Worm (Caenorhabditis elegans) whole organism, late embryonic: ENCODE measurements around the gene imp-3.

Experiments used
- C08G9.2 ChIP-seq: sonication (generic microtip); optimal IDR thresholded peaks from 2 replicates; lab custom pipeline; 2016; ENCODE audit warnings: mild to moderate bottlenecking, missing genetic modification characterization, moderate library complexity, missing compliant biosample characterization
- F13H6.1 ChIP-seq: sonication (generic microtip); optimal IDR thresholded peaks from 2 replicates; lab custom pipeline; 2016; ENCODE audit warnings: missing genetic modification characterization, missing compliant biosample characterization
- K02D7.2 ChIP-seq: sonication (generic microtip); optimal IDR thresholded peaks from 2 replicates; lab custom pipeline; 2017; ENCODE audit warnings: mild to moderate bottlenecking, missing genetic modification characterization, missing compliant biosample characterization
- K09A11.1 ChIP-seq: sonication (generic microtip); optimal IDR thresholded peaks from 2 replicates; lab custom pipeline; 2017; ENCODE audit warnings: antibody characterized with exemption, mild to moderate bottlenecking, missing genetic modification characterization, missing compliant biosample characterization; ENCODE audit not compliant: insufficient read depth
- T23F11.4 ChIP-seq: fragments of 200-800 bp; sonication (Bioruptor generic); optimal IDR thresholded peaks from 2 replicates; lab custom pipeline; 2018; ENCODE audit warnings: mild to moderate bottlenecking, missing genetic modification characterization, missing compliant biosample characterization
- ahr-1 ChIP-seq: sonication (generic microtip); optimal IDR thresholded peaks from 2 replicates; lab custom pipeline; 2016; ENCODE audit warnings: missing genetic modification characterization, missing compliant biosample characterization
- ama-1 ChIP-seq: fragments of 150-350 bp; optimal IDR thresholded peaks from 2 replicates; lab custom pipeline; 2014
- ceh-14 ChIP-seq: sonication (generic microtip); optimal IDR thresholded peaks from 2 replicates; lab custom pipeline; 2016; ENCODE audit warnings: missing genotype, missing genetic modification characterization, missing compliant biosample characterization
- ceh-18 ChIP-seq: sonication (generic microtip); optimal IDR thresholded peaks from 2 replicates; lab custom pipeline; 2016; ENCODE audit warnings: missing genetic modification characterization, missing compliant biosample characterization
- ceh-19 ChIP-seq: fragments of 200-800 bp; sonication (Bioruptor generic); optimal IDR thresholded peaks from 2 replicates; lab custom pipeline; 2018; ENCODE audit warnings: mild to moderate bottlenecking, missing genetic modification characterization, missing compliant biosample characterization
- ceh-22 ChIP-seq: sonication (generic microtip); optimal IDR thresholded peaks from 2 replicates; lab custom pipeline; 2017; ENCODE audit warnings: missing biosample characterization, missing genetic modification characterization
- ceh-24 ChIP-seq: sonication (generic microtip); optimal IDR thresholded peaks from 2 replicates; lab custom pipeline; 2016; ENCODE audit warnings: mild to moderate bottlenecking, missing genetic modification characterization, missing compliant biosample characterization
- ceh-30 ChIP-seq: fragments of 150-350 bp; optimal IDR thresholded peaks from 2 replicates; lab custom pipeline; 2014; ENCODE audit warnings: missing biosample characterization, missing genetic modification characterization
- ceh-31 ChIP-seq: sonication (generic microtip); optimal IDR thresholded peaks from 2 replicates; lab custom pipeline; 2016; ENCODE audit warnings: missing genetic modification characterization, missing compliant biosample characterization
- ceh-34 ChIP-seq: sonication (generic microtip); optimal IDR thresholded peaks from 2 replicates; lab custom pipeline; 2016; ENCODE audit warnings: mild to moderate bottlenecking, missing genetic modification characterization, missing compliant biosample characterization
- ceh-45 ChIP-seq: fragments of 200-800 bp; sonication (Bioruptor generic); IDR thresholded peaks from 2 replicates; pipeline ENCODE4 v1.3.6; 2022; ENCODE audit warnings: missing genetic modification reagents, missing genetic modification characterization, missing compliant biosample characterization
- ceh-48 ChIP-seq: sonication (generic microtip); optimal IDR thresholded peaks from 2 replicates; lab custom pipeline; 2016; ENCODE audit warnings: missing genetic modification characterization, inconsistent platforms, missing compliant biosample characterization
- ceh-6 ChIP-seq: fragments of 200-800 bp; sonication (Bioruptor generic); optimal IDR thresholded peaks from 2 replicates; lab custom pipeline; 2018; ENCODE audit warnings: mild to moderate bottlenecking, missing genetic modification characterization, missing compliant biosample characterization
- ceh-9 ChIP-seq: sonication (generic microtip); optimal IDR thresholded peaks from 2 replicates; lab custom pipeline; 2016; ENCODE audit warnings: mild to moderate bottlenecking, missing genetic modification characterization, inconsistent platforms, missing compliant biosample characterization
- che-1 ChIP-seq: sonication (generic microtip); optimal IDR thresholded peaks from 2 replicates; lab custom pipeline; 2016; ENCODE audit warnings: mild to moderate bottlenecking, missing genetic modification characterization, missing compliant biosample characterization
- dmd-4 ChIP-seq: sonication (generic microtip); optimal IDR thresholded peaks from 2 replicates; lab custom pipeline; 2016; ENCODE audit warnings: borderline replicate concordance, missing genetic modification characterization, missing compliant biosample characterization
- ets-4 ChIP-seq: sonication (generic microtip); optimal IDR thresholded peaks from 2 replicates; lab custom pipeline; 2016; ENCODE audit warnings: missing genetic modification characterization, missing compliant biosample characterization
- fax-1 ChIP-seq: sonication (generic microtip); optimal IDR thresholded peaks from 2 replicates; lab custom pipeline; 2016; ENCODE audit warnings: missing genotype, missing genetic modification characterization, missing compliant biosample characterization
- fkh-10 ChIP-seq: fragments of 150-350 bp; optimal IDR thresholded peaks from 2 replicates; lab custom pipeline; 2014; ENCODE audit warnings: missing biosample characterization, missing genetic modification reagents, missing genetic modification characterization
- fkh-6 ChIP-seq: sonication (generic microtip); optimal IDR thresholded peaks from 2 replicates; lab custom pipeline; 2016; ENCODE audit warnings: missing genetic modification characterization, missing compliant biosample characterization
- hlh-13 ChIP-seq: fragments of 200-800 bp; sonication (Bioruptor generic); optimal IDR thresholded peaks from 2 replicates; lab custom pipeline; 2018; ENCODE audit warnings: mild to moderate bottlenecking, missing genetic modification characterization, missing compliant biosample characterization
- hlh-15 ChIP-seq: sonication (generic microtip); optimal IDR thresholded peaks from 2 replicates; lab custom pipeline; 2016; ENCODE audit warnings: missing genetic modification characterization, missing compliant biosample characterization
- hlh-6 ChIP-seq: sonication (generic microtip); optimal IDR thresholded peaks from 2 replicates; lab custom pipeline; 2016; ENCODE audit warnings: missing genotype, missing genetic modification characterization, missing compliant biosample characterization
- lim-6 ChIP-seq: sonication (generic microtip); optimal IDR thresholded peaks from 2 replicates; lab custom pipeline; 2016; ENCODE audit warnings: missing genetic modification characterization, missing compliant biosample characterization
- lin-11 ChIP-seq: fragments of 200-800 bp; sonication (Bioruptor generic); optimal IDR thresholded peaks from 2 replicates; lab custom pipeline; 2018; ENCODE audit warnings: mild to moderate bottlenecking, missing genetic modification characterization, missing compliant biosample characterization
- madf-2 ChIP-seq: sonication (generic microtip); optimal IDR thresholded peaks from 2 replicates; lab custom pipeline; 2017; ENCODE audit warnings: missing genetic modification characterization, missing compliant biosample characterization
- mec-3 ChIP-seq: sonication (generic microtip); optimal IDR thresholded peaks from 2 replicates; lab custom pipeline; 2016; ENCODE audit warnings: borderline replicate concordance, missing genetic modification characterization, missing compliant biosample characterization
- nfya-1 ChIP-seq: sonication (generic microtip); optimal IDR thresholded peaks from 2 replicates; lab custom pipeline; 2017; ENCODE audit warnings: missing genetic modification characterization, mild to moderate bottlenecking, missing compliant biosample characterization, antibody characterized with exemption, moderate library complexity
- nhr-11 ChIP-seq: fragments of 150-350 bp; optimal IDR thresholded peaks from 2 replicates; lab custom pipeline; 2014; ENCODE audit warnings: missing biosample characterization, missing genetic modification characterization
- npax-4 ChIP-seq: sonication (generic microtip); optimal IDR thresholded peaks from 2 replicates; lab custom pipeline; 2016; ENCODE audit warnings: missing genetic modification characterization, missing compliant biosample characterization
- odd-2 ChIP-seq: sonication (generic microtip); optimal IDR thresholded peaks from 2 replicates; lab custom pipeline; 2017; ENCODE audit warnings: antibody characterized with exemption, mild to moderate bottlenecking, missing genetic modification characterization, missing compliant biosample characterization
- pat-9 ChIP-seq: fragments of 200-800 bp; sonication (Bioruptor generic); optimal IDR thresholded peaks from 2 replicates; lab custom pipeline; 2018; ENCODE audit warnings: mild to moderate bottlenecking, missing genetic modification characterization, moderate library complexity, missing compliant biosample characterization
- pax-1 ChIP-seq: fragments of 150-350 bp; optimal IDR thresholded peaks from 2 replicates; lab custom pipeline; 2014; ENCODE audit warnings: missing biosample characterization, missing genetic modification characterization
- pros-1 ChIP-seq: fragments of 150-350 bp; optimal IDR thresholded peaks from 2 replicates; lab custom pipeline; 2014; ENCODE audit warnings: missing biosample characterization, missing genetic modification reagents, missing genetic modification characterization
- ref-2 ChIP-seq: sonication (generic microtip); optimal IDR thresholded peaks from 2 replicates; lab custom pipeline; 2016; ENCODE audit warnings: missing genetic modification characterization, missing compliant biosample characterization
- rnt-1 ChIP-seq: sonication (generic microtip); optimal IDR thresholded peaks from 2 replicates; lab custom pipeline; 2016; ENCODE audit warnings: missing genetic modification characterization, missing compliant biosample characterization
- sdc-2 ChIP-seq: sonication (generic microtip); optimal IDR thresholded peaks from 2 replicates; lab custom pipeline; 2016; ENCODE audit warnings: missing genotype, missing genetic modification characterization, missing compliant biosample characterization
- sox-2 ChIP-seq: fragments of 200-800 bp; sonication (Bioruptor generic); IDR thresholded peaks from 2 replicates; pipeline ENCODE4 v1.3.6; 2022; ENCODE audit warnings: missing genetic modification reagents, missing genetic modification characterization, missing compliant biosample characterization
- sox-4 ChIP-seq: sonication (generic microtip); optimal IDR thresholded peaks from 2 replicates; lab custom pipeline; 2017; ENCODE audit warnings: mild to moderate bottlenecking, missing genetic modification characterization, inconsistent platforms, missing compliant biosample characterization
- syd-9 ChIP-seq: sonication (generic microtip); optimal IDR thresholded peaks from 2 replicates; lab custom pipeline; 2016; ENCODE audit warnings: mild to moderate bottlenecking, missing genetic modification characterization, moderate library complexity, missing compliant biosample characterization
- unc-42 ChIP-seq: sonication (generic microtip); optimal IDR thresholded peaks from 2 replicates; lab custom pipeline; 2016; ENCODE audit warnings: missing genotype, missing genetic modification characterization, missing compliant biosample characterization
- unc-55 ChIP-seq: sonication (generic microtip); optimal IDR thresholded peaks from 2 replicates; lab custom pipeline; 2017; ENCODE audit warnings: missing biosample characterization, missing genetic modification reagents, missing genetic modification characterization
- unc-86 ChIP-seq: sonication (generic microtip); optimal IDR thresholded peaks from 2 replicates; lab custom pipeline; 2016; ENCODE audit warnings: missing genetic modification characterization, missing compliant biosample characterization
- zip-5 ChIP-seq: sonication (generic microtip); optimal IDR thresholded peaks from 2 replicates; lab custom pipeline; 2016; ENCODE audit warnings: missing genetic modification characterization, missing compliant biosample characterization
- ztf-16 ChIP-seq: sonication (generic microtip); optimal IDR thresholded peaks from 2 replicates; lab custom pipeline; 2017; ENCODE audit warnings: missing genetic modification characterization, missing compliant biosample characterization

imp-3 gene

ce11 chrIV:7817852-7818251 is 28.4 kb upstream of the imp-3 start, which contains the start of gene ric-3 (continued):
- TF ChIP-seq pros-1 (tag; lab: Kevin White, UChicago) = peak; percentile 11
- no peak for TF ChIP-seq fkh-6 (tag; lab: Kevin White, UChicago)
- no peak for TF ChIP-seq nhr-11 (tag; lab: Kevin White, UChicago)
- no peak for TF ChIP-seq mec-3 (tag; lab: Kevin White, UChicago)
- peak; percentile 74 for TF ChIP-seq unc-42 (tag; lab: Kevin White, UChicago)
- no peak for TF ChIP-seq sox-2
- TF ChIP-seq hlh-6 (tag; lab: Kevin White, UChicago) = no peak
- no peak for TF ChIP-seq ceh-22
- no peak for TF ChIP-seq odd-2 (tag; lab: Kevin White, UChicago)
- TF ChIP-seq sox-4 (tag; lab: Kevin White, UChicago) = no peak
- no peak for TF ChIP-seq pax-1 (tag; lab: Kevin White, UChicago)
- no peak for TF ChIP-seq zip-5 (tag; lab: Kevin White, UChicago)
- TF ChIP-seq ceh-31 (tag; lab: Kevin White, UChicago) = peak; percentile 70
- no peak for TF ChIP-seq ceh-30 (tag; lab: Kevin White, UChicago)
- TF ChIP-seq madf-2 (tag; lab: Kevin White, UChicago) = no peak
- TF ChIP-seq hlh-13 (GFP tag; lab: Kevin White, UChicago) = no peak
- TF ChIP-seq pat-9 (tag; lab: Kevin White, UChicago) = no peak
- no peak for TF ChIP-seq F13H6.1 (tag; lab: Kevin White, UChicago)
- TF ChIP-seq hlh-15 = no peak
- no peak for TF ChIP-seq fkh-10 (GFP tag; lab: Kevin White, UChicago)
- TF ChIP-seq ceh-6 (GFP tag; lab: Kevin White, UChicago) = no peak
- TF ChIP-seq K02D7.2 (tag; lab: Kevin White, UChicago) = no peak
- TF ChIP-seq ceh-9 = no peak
- no peak for TF ChIP-seq ref-2
- peak; percentile 78 for TF ChIP-seq nfya-1
- no peak for TF ChIP-seq ceh-14 (tag; lab: Kevin White, UChicago)
- no peak for TF ChIP-seq ahr-1 (tag; lab: Kevin White, UChicago)
- TF ChIP-seq sdc-2 = no peak
- peak; percentile 30 for TF ChIP-seq lim-6 (tag; lab: Kevin White, UChicago)
- peak; percentile 7 for TF ChIP-seq ceh-34 (tag; lab: Kevin White, UChicago)
- TF ChIP-seq ceh-18 (tag; lab: Kevin White, UChicago) = peak; percentile 46
- TF ChIP-seq che-1 (tag; lab: Kevin White, UChicago) = no peak
- no peak for TF ChIP-seq ceh-45 (GFP tag; lab: Robert Waterston, UW)
- TF ChIP-seq ceh-24 = no peak
- TF ChIP-seq T23F11.4 = no peak
- TF ChIP-seq unc-55 (GFP tag; lab: Kevin White, UChicago) = peak; percentile 80
- no peak for TF ChIP-seq lin-11 (tag; lab: Kevin White, UChicago)
- TF ChIP-seq ama-1 (lab: Kevin White, UChicago) = no peak
- TF ChIP-seq C08G9.2 (tag; lab: Kevin White, UChicago) = no peak
- TF ChIP-seq ceh-48 = peak; percentile 84
- TF ChIP-seq unc-86 (tag; lab: Kevin White, UChicago) = no peak
- peak; percentile 13 for TF ChIP-seq dmd-4
- no peak for TF ChIP-seq npax-4 (tag; lab: Kevin White, UChicago)
- no peak for TF ChIP-seq syd-9 (tag; lab: Kevin White, UChicago)
- TF ChIP-seq ztf-16 (tag; lab: Kevin White, UChicago) = no peak
- TF ChIP-seq fax-1 (tag; lab: Kevin White, UChicago) = no peak
- no peak for TF ChIP-seq K09A11.1 (tag; lab: Kevin White, UChicago)
- peak; percentile 18 for TF ChIP-seq ceh-19 (GFP tag; lab: Kevin White, UChicago)
- no peak for TF ChIP-seq ets-4 (tag; lab: Kevin White, UChicago)
- no peak for TF ChIP-seq rnt-1
